Fruit fly (Drosophila melanogaster): ENCODE data around the gene Syx7.

Syx7 gene

DNA sequence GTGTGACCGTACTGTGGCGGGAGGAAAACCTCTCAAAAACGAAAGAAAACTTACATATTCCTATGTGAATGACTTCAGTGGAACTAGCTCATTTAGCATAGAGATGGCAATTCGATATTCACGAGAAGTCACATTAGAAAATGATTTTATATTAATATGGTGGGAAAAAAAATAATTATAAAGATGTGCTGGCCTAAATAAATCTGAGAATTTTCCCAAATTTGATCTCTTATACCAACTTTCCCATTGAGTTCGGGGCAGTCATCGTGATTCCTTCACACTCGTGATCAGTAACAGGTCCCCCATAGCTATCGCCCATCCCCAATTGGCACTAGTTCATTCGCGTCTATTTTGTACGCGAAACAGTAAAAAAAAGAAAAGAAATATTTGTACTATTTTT is 12.5 kb upstream of the Syx7 start, which contains the start of the genes barc and Aef1 (continued):
- TF ChIP-seq CG18011 (GFP tag; optimal IDR thresholded peaks at IDR 0.05) (peak; percentile 34), CTCF (GFP tag; optimal IDR thresholded peaks at IDR 0.05) (peak; percentile 0), cg (GFP tag; optimal IDR thresholded peaks at IDR 0.05) (no peak), CG32767 (GFP tag; IDR thresholded peaks at IDR 0.05) (peak; percentile 73; the same call in 1 of the 2 replicates), CG3995 (GFP tag; optimal IDR thresholded peaks at IDR 0.05) (peak; percentile 98), Scr (GFP tag; IDR thresholded peaks at IDR 0.05; ENCODE audit: partially characterized antibody) (peak; percentile 93), Nf-YB (GFP tag; optimal IDR thresholded peaks at IDR 0.05) (peak; percentile 53), HmgD (GFP tag; optimal IDR thresholded peaks at IDR 0.05) (peak; percentile 58), Lim3 (GFP tag; IDR thresholded peaks at IDR 0.05) (peak; percentile 48; the same call in 1 of the 2 replicates), CG12769 (tag; optimal IDR thresholded peaks at IDR 0.05) (peak; percentile 68), CG6654 (GFP tag; optimal IDR thresholded peaks at IDR 0.05) (peak; percentile 57), sim (GFP tag; IDR thresholded peaks at IDR 0.05) (peak; percentile 74), chif (GFP tag; optimal IDR thresholded peaks at IDR 0.05) (peak; percentile 72 to 91), toy (GFP tag; IDR thresholded peaks at IDR 0.05) (no peak), CG4854 (GFP tag; optimal IDR thresholded peaks at IDR 0.05) (peak; percentile 79), ind (GFP tag; optimal IDR thresholded peaks at IDR 0.05) (peak; percentile 92), HLH3B (GFP tag; IDR thresholded peaks at IDR 0.05) (peak; percentile 87), CG7271 (tag; optimal IDR thresholded peaks at IDR 0.05) (peak; percentile 61), CG6791 (GFP tag; IDR thresholded peaks at IDR 0.05; ENCODE audit: partially characterized antibody) (peak; percentile 73; the same call in 2 of the 3 replicates), mirr (GFP tag; optimal IDR thresholded peaks at IDR 0.05) (no peak), jing (GFP tag; optimal IDR thresholded peaks at IDR 0.05) (peak; percentile 40), CG9817 (tag; optimal IDR thresholded peaks at IDR 0.05) (peak; percentile 94), CG9609 (GFP tag; optimal IDR thresholded peaks at IDR 0.05) (peak; percentile 80), CG17361 (GFP tag; IDR thresholded peaks at IDR 0.05) (peak; percentile 94; the same call in 2 of the 3 replicates), CG17568 (GFP tag; optimal IDR thresholded peaks at IDR 0.05) (peak; percentile 34), sna (GFP tag; IDR thresholded peaks at IDR 0.05; ENCODE audit: partially characterized antibody) (peak; percentile 86), sug (tag; optimal IDR thresholded peaks at IDR 0.05) (peak; percentile 89), CG3407 (GFP tag; optimal IDR thresholded peaks at IDR 0.05) (peak; percentile 66), H15 (GFP tag; IDR thresholded peaks at IDR 0.05) (peak; percentile 81; the same call in 2 of the 3 replicates), zf30C (GFP tag; optimal IDR thresholded peaks at IDR 0.05) (no peak), CG11247 (GFP tag; IDR thresholded peaks at IDR 0.05) (peak; percentile 77), CG4617 (GFP tag; optimal IDR thresholded peaks at IDR 0.05; ENCODE audit: borderline replicate concordance) (peak; percentile 90), crc (GFP tag; optimal IDR thresholded peaks at IDR 0.05) (peak; percentile 72), Dip3 (GFP tag; optimal IDR thresholded peaks at IDR 0.05) (peak; percentile 88), CG11398 (GFP tag; optimal IDR thresholded peaks at IDR 0.05) (peak; percentile 57), bigmax (GFP tag; optimal IDR thresholded peaks at IDR 0.05) (no peak), Ada2b (GFP tag; IDR thresholded peaks at IDR 0.05) (peak; percentile 70), ems (GFP tag; optimal IDR thresholded peaks at IDR 0.05) (peak; percentile 77), CrebB (tag; optimal IDR thresholded peaks at IDR 0.05) (peak; percentile 59), tin (GFP tag; optimal IDR thresholded peaks at IDR 0.05) (peak; percentile 92), kni (GFP tag; optimal IDR thresholded peaks at IDR 0.05) (no peak), dati (GFP tag; IDR thresholded peaks at IDR 0.05) (no peak), CkIIα-i1 (GFP tag; IDR thresholded peaks at IDR 0.05) (peak; percentile 35; the same call in 1 of the 2 replicates), CG1603 (tag; optimal IDR thresholded peaks at IDR 0.05) (peak; percentile 63), Camta (GFP tag; optimal IDR thresholded peaks at IDR 0.05) (peak; percentile 82), tap (tag; optimal IDR thresholded peaks at IDR 0.05) (peak; percentile 43), gsb (GFP tag; IDR thresholded peaks at IDR 0.05) (0 out of 2 replicates have a peak, but pooled peaks have one; percentile 26), abd-A (tag; optimal IDR thresholded peaks at IDR 0.05) (no peak), CG31365 (tag; optimal IDR thresholded peaks at IDR 0.05) (peak; percentile 2), CG6254 (GFP tag; optimal IDR thresholded peaks at IDR 0.05) (peak; percentile 60), Sin3A (optimal IDR thresholded peaks at IDR 0.05) (peak; percentile 89)
